Worm (Caenorhabditis elegans) whole organism, midembryonic: ENCODE data around the gene mrps-25.

Experiments
- cog-1 ChIP-seq: sonication (generic microtip); optimal IDR thresholded peaks from 2 replicates; lab custom pipeline; 2016; ENCODE audit warnings: missing genetic modification characterization, missing compliant biosample characterization
- flt-1 ChIP-seq: fragments of 200-800 bp; sonication (Bioruptor generic); IDR thresholded peaks from 2 replicates; pipeline ENCODE4 v1.3.6; 2022; ENCODE audit warnings: missing genetic modification characterization, missing compliant biosample characterization
- ref-1 ChIP-seq: fragments of 200-800 bp; sonication (Bioruptor generic); conservative IDR thresholded peaks from 2 replicates; pipeline ENCODE4 v1.3.6; 2022; ENCODE audit warnings: missing genetic modification reagents, missing genetic modification characterization, missing compliant biosample characterization
- tab-1 ChIP-seq: fragments of 200-800 bp; sonication (Bioruptor generic); IDR thresholded peaks from 2 replicates; pipeline ENCODE4 v1.3.6; 2022; ENCODE audit warnings: missing genetic modification characterization, missing compliant biosample characterization
- ztf-23 ChIP-seq: fragments of 200-800 bp; sonication (Bioruptor generic); IDR thresholded peaks from 2 replicates; pipeline ENCODE4 v1.3.6; 2022; ENCODE audit warnings: missing genetic modification reagents, missing genetic modification characterization, missing compliant biosample characterization

- no peak for TF ChIP-seq ref-1 (GFP tag; lab: Robert Waterston, UW)
- no peak for TF ChIP-seq tab-1 (GFP tag; lab: Robert Waterston, UW)
- TF ChIP-seq flt-1 (GFP tag; lab: Robert Waterston, UW), result no peak
- TF ChIP-seq ztf-23 (GFP tag; lab: Robert Waterston, UW), result no peak
- TF ChIP-seq cog-1 (tag; lab: Kevin White, UChicago), result no peak
Measured at ce11 chrIV:1015430-1015829, 41.3 kb upstream of the mrps-25 start.
